Worm (Caenorhabditis elegans) whole organism, L4 larva: ENCODE results near the gene zig-3.

Experiments
- F10B5.3 ChIP-seq: sonication (generic microtip); optimal IDR thresholded peaks from 2 replicates; lab custom pipeline; 2016; ENCODE audit warnings: mild to moderate bottlenecking, missing genetic modification characterization, missing compliant biosample characterization
- F26F4.8 ChIP-seq: fragments of 200-800 bp; sonication (Bioruptor generic); conservative IDR thresholded peaks from 2 replicates; pipeline ENCODE4 v1.3.6; 2022; ENCODE audit warnings: missing genetic modification characterization, missing compliant biosample characterization
- F44E2.7 ChIP-seq: fragments of 200-800 bp; sonication (Bioruptor generic); IDR thresholded peaks from 2 replicates; pipeline ENCODE4 v2.1.2; 2022; ENCODE audit warnings: missing genetic modification characterization, missing compliant biosample characterization
- R02D3.7 ChIP-seq: fragments of 150-350 bp; sonication (generic microtip); optimal IDR thresholded peaks from 3 replicates; lab custom pipeline; 2014; ENCODE audit warnings: missing biosample characterization, missing genetic modification characterization
- T20F7.1 ChIP-seq: fragments of 200-800 bp; sonication (Bioruptor generic); optimal IDR thresholded peaks from 2 replicates; lab custom pipeline; 2018; ENCODE audit warnings: mild to moderate bottlenecking, missing genetic modification characterization, missing compliant biosample characterization
- aha-1 ChIP-seq: fragments of 150-350 bp; peaks from one replicate; lab custom pipeline; 2014; ENCODE audit warnings: missing biosample characterization, missing genetic modification characterization
- aly-2 ChIP-seq: sonication (generic microtip); optimal IDR thresholded peaks from 2 replicates; lab custom pipeline; 2018; ENCODE audit warnings: missing biosample characterization, missing genetic modification characterization
- ama-1 ChIP-seq: fragments of 150-350 bp; optimal IDR thresholded peaks from 2 replicates; lab custom pipeline; 2014; ENCODE audit warnings: inconsistent platforms, mixed read lengths
- ceh-32 ChIP-seq: sonication (generic microtip); optimal IDR thresholded peaks from 2 replicates; lab custom pipeline; 2016; ENCODE audit warnings: mild to moderate bottlenecking, missing genetic modification characterization, missing compliant biosample characterization; ENCODE audit not compliant: poor library complexity
- ceh-62 ChIP-seq: sonication (generic microtip); optimal IDR thresholded peaks from 2 replicates; lab custom pipeline; 2017; ENCODE audit warnings: missing biosample characterization, missing genetic modification characterization
- daf-19 ChIP-seq: fragments of 200-800 bp; sonication (Bioruptor generic); conservative IDR thresholded peaks from 2 replicates; pipeline ENCODE4 v1.3.6; 2022; ENCODE audit warnings: missing genetic modification characterization, missing compliant biosample characterization
- dmd-6 ChIP-seq: fragments of 200-800 bp; sonication (Bioruptor generic); IDR thresholded peaks from 2 replicates; pipeline ENCODE4 v1.3.6; 2022; ENCODE audit warnings: missing genetic modification reagents, missing genetic modification characterization, missing compliant biosample characterization
- dmd-8 ChIP-seq: fragments of 200-800 bp; sonication (Bioruptor generic); IDR thresholded peaks from 2 replicates; pipeline ENCODE4 v1.3.6; 2022; ENCODE audit warnings: missing genetic modification characterization, missing compliant biosample characterization
- dmd-9 ChIP-seq: fragments of 200-800 bp; sonication (Bioruptor generic); IDR thresholded peaks from 2 replicates; pipeline ENCODE4 v1.3.6; 2022; ENCODE audit warnings: missing genetic modification reagents, missing genetic modification characterization, missing compliant biosample characterization
- egl-27 ChIP-seq: sonication (generic microtip); optimal IDR thresholded peaks from 3 replicates; lab custom pipeline; 2017; ENCODE audit warnings: missing biosample characterization, missing genetic modification reagents, missing genetic modification characterization
- fkh-10 ChIP-seq: fragments of 150-350 bp; optimal IDR thresholded peaks from 2 replicates; lab custom pipeline; 2014; ENCODE audit warnings: missing biosample characterization, missing genetic modification reagents, missing genetic modification characterization
- fos-1 ChIP-seq: fragments of 150-350 bp; optimal IDR thresholded peaks from 2 replicates; lab custom pipeline; 2014; ENCODE audit warnings: missing biosample characterization, missing genetic modification characterization
- hlh-30 ChIP-seq: sonication (generic microtip); optimal IDR thresholded peaks from 2 replicates; lab custom pipeline; 2017; ENCODE audit warnings: antibody characterized with exemption, mild to moderate bottlenecking, missing genetic modification characterization, missing compliant biosample characterization; ENCODE audit not compliant: insufficient read depth
- hmg-1.1 ChIP-seq: fragments of 200-800 bp; sonication (Bioruptor generic); IDR thresholded peaks from 2 replicates; pipeline ENCODE4 v1.3.6; 2022; ENCODE audit warnings: missing genetic modification reagents, missing genetic modification characterization, missing compliant biosample characterization
- jun-1 ChIP-seq: fragments of 150-350 bp; optimal IDR thresholded peaks from 2 replicates; lab custom pipeline; 2014; ENCODE audit warnings: missing biosample characterization, missing genetic modification reagents, missing genetic modification characterization
- madf-9 ChIP-seq: fragments of 200-800 bp; sonication (Bioruptor generic); conservative IDR thresholded peaks from 2 replicates; pipeline ENCODE4 v1.3.6; 2022; ENCODE audit warnings: missing genetic modification reagents, missing genetic modification characterization, missing compliant biosample characterization
- mes-2 ChIP-seq: sonication (generic microtip); optimal IDR thresholded peaks from 2 replicates; lab custom pipeline; 2016; ENCODE audit warnings: missing genotype, mild to moderate bottlenecking, missing genetic modification characterization, missing compliant biosample characterization; ENCODE audit not compliant: poor library complexity, severe bottlenecking
- nhr-11 ChIP-seq: fragments of 150-350 bp; optimal IDR thresholded peaks from 2 replicates; lab custom pipeline; 2014; ENCODE audit warnings: missing biosample characterization, missing genetic modification characterization
- nhr-111 ChIP-seq: fragments of 200-800 bp; sonication (Bioruptor generic); optimal IDR thresholded peaks from 2 replicates; lab custom pipeline; 2018; ENCODE audit warnings: mild to moderate bottlenecking, missing genetic modification characterization, missing compliant biosample characterization
- nhr-237 ChIP-seq: sonication (generic microtip); optimal IDR thresholded peaks from 2 replicates; lab custom pipeline; 2017; ENCODE audit warnings: missing biosample characterization, missing genetic modification characterization
- set-16 ChIP-seq: fragments of 200-800 bp; sonication (Bioruptor generic); IDR thresholded peaks from 2 replicates; pipeline ENCODE4 v1.3.6; 2022; ENCODE audit warnings: missing genetic modification reagents, missing genetic modification characterization, missing compliant biosample characterization
- skn-1 ChIP-seq: fragments of 150-350 bp; optimal IDR thresholded peaks from 2 replicates; lab custom pipeline; 2014; ENCODE audit warnings: missing biosample characterization, missing genetic modification characterization
- spr-1 ChIP-seq: sonication (generic microtip); optimal IDR thresholded peaks from 2 replicates; lab custom pipeline; 2016; ENCODE audit warnings: mild to moderate bottlenecking, missing genetic modification characterization, missing compliant biosample characterization
- tag-97 ChIP-seq: fragments of 200-800 bp; sonication (Bioruptor generic); IDR thresholded peaks from 2 replicates; pipeline ENCODE4 v1.3.6; 2022; ENCODE audit warnings: missing genetic modification characterization, missing compliant biosample characterization
- unc-130 ChIP-seq: sonication (generic microtip); optimal IDR thresholded peaks from 2 replicates; lab custom pipeline; 2016; ENCODE audit warnings: missing genetic modification reagents, missing genetic modification characterization, missing compliant biosample characterization
- unc-62 ChIP-seq, 3 experiments: fragments of 150-350 bp in 1 of 3; sonication (generic microtip); optimal IDR thresholded peaks in 2 of 3; peaks in 1 of 3; 1 replicate in 1 of 3; 2 replicates in 2 of 3; lab custom pipeline; 2014 to 2017; ENCODE audit warnings: missing biosample characterization in 3 of 3, missing genetic modification characterization in 3 of 3, missing genetic modification reagents in 3 of 3, missing genotype in 1 of 3
- vab-7 ChIP-seq: fragments of 200-800 bp; sonication (Bioruptor generic); IDR thresholded peaks from 2 replicates; pipeline ENCODE4 v1.3.6; 2022; ENCODE audit warnings: missing genetic modification reagents, missing genetic modification characterization, missing compliant biosample characterization
- zfp-3 ChIP-seq: fragments of 200-800 bp; sonication (Bioruptor generic); conservative IDR thresholded peaks from 2 replicates; pipeline ENCODE4 v1.3.6; 2022; ENCODE audit warnings: missing genetic modification reagents, missing genetic modification characterization, missing compliant biosample characterization
- zip-11 ChIP-seq: fragments of 200-800 bp; sonication (Bioruptor generic); IDR thresholded peaks from 2 replicates; pipeline ENCODE4 v1.3.6; 2022; ENCODE audit warnings: missing genetic modification characterization, missing compliant biosample characterization

zig-3 gene

ce11 chrX:7962056-7962485 lies 31.5 kb downstream of the zig-3 start (continued):
- TF ChIP-seq madf-9 (GFP tag; lab: Robert Waterston, UW) (no peak), nhr-111 (GFP tag; lab: Kevin White, UChicago) (no peak), egl-27 (tag; lab: Kevin White, UChicago) (no peak), skn-1 (tag; lab: Kevin White, UChicago) (no peak), vab-7 (GFP tag; lab: Robert Waterston, UW) (no peak), R02D3.7 (tag; lab: Kevin White, UChicago) (no peak), spr-1 (tag; lab: Kevin White, UChicago) (peak; percentile 41), nhr-11 (tag; lab: Kevin White, UChicago) (no peak), F44E2.7 (GFP tag; lab: Robert Waterston, UW) (no peak), T20F7.1 (GFP tag; lab: Kevin White, UChicago) (peak; percentile 67), set-16 (GFP tag; lab: Robert Waterston, UW) (no peak), ama-1 (lab: Kevin White, UChicago) (no peak), zip-11 (GFP tag; lab: Robert Waterston, UW) (no peak), aha-1 (tag; lab: Kevin White, UChicago) (no peak), unc-130 (no peak), jun-1 (tag; lab: Kevin White, UChicago) (peak; percentile 65), nhr-237 (no peak), dmd-9 (GFP tag; lab: Robert Waterston, UW) (no peak)

ce11 chrX:7964022-7964421 lies 33.5 kb downstream of the zig-3 start:
- TF ChIP-seq fkh-10 (no peak), nhr-11 (tag; lab: Kevin White, UChicago) (no peak), unc-62 (GFP tag; optimal IDR thresholded peaks at IDR 0.05 in 1 of 2; lab: Kevin White, UChicago) (peak in 1 of 2 experiments; percentile 97), unc-62 (tag; optimal IDR thresholded peaks at IDR 0.05; lab: Kevin White, UChicago) (no peak), daf-19 (GFP tag; lab: Robert Waterston, UW) (0 out of 2 replicates have a peak, but pooled peaks have one; percentile 15), zfp-3 (no peak), dmd-6 (GFP tag; lab: Robert Waterston, UW) (no peak)

DNA sequence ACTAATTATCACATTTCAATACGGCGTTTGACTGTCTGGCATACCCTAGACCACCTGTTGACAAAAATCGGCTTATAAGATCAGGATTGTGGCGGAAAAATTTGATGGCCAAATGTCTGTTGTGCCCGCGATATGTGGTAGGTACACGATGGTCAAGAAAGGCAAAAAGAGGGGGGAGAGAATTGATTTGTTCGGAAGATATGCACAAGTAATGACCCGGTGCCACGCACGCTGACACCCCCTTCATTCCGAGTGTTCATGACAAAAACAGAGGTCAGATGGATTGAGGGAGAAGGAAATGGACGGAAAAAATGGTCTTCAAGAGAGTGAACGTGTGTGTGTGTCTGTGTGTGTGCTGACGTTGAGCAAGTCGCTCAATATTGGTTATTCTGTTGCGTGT lies 34.9 kb downstream of the zig-3 start:
- TF ChIP-seq hmg-1.1 (GFP tag; lab: Robert Waterston, UW) (no peak), unc-62 (GFP tag; optimal IDR thresholded peaks at IDR 0.05 in 1 of 2; lab: Kevin White, UChicago) (peak in 1 of 2 experiments; percentile 84), unc-62 (tag; optimal IDR thresholded peaks at IDR 0.05; lab: Kevin White, UChicago) (no peak), hlh-30 (tag; lab: Kevin White, UChicago) (peak; percentile 28), ceh-62 (tag; lab: Kevin White, UChicago) (no peak), tag-97 (GFP tag; lab: Robert Waterston, UW) (no peak), mes-2 (tag; lab: Kevin White, UChicago) (no peak), aha-1 (tag; lab: Kevin White, UChicago) (peak; percentile 88), ceh-32 (tag; lab: Kevin White, UChicago) (no peak)

DNA sequence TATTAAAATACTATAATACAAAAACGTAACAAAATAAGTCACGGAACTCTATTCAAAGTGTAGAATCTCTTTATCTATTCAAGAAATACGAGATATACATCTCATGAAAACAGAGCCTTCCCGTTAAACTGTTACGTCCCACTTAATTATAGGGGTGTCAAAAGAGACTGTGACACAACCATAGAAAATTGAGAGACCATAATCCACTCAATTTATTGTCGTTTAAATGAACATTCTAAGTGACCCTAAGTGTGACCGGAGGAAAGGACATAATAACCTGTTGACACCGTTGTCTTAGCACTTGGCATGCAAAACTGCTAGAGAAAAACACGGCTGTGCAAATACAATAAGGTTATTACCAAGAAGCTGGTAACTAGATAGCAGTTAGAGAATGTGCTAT lies 38.0 kb downstream of the zig-3 start:
- no peak for TF ChIP-seq F26F4.8 (GFP tag; lab: Robert Waterston, UW)
- TF ChIP-seq egl-27 (tag; lab: Kevin White, UChicago): no peak
- TF ChIP-seq zfp-3: no peak
- no peak for TF ChIP-seq fos-1 (tag; lab: Kevin White, UChicago)
- no peak for TF ChIP-seq F10B5.3
- TF ChIP-seq tag-97 (GFP tag; lab: Robert Waterston, UW): no peak
- TF ChIP-seq dmd-8: no peak
- no peak for TF ChIP-seq aly-2 (tag; lab: Kevin White, UChicago)
